Fruit fly (Drosophila melanogaster) whole organism, embryonic: Measurements from ENCODE around the gene Ppn.

Experiments used
- Abd-B ChIP-seq: fragments of 200-800 bp; sonication (Bioruptor generic); optimal IDR thresholded peaks from 2 replicates; lab custom pipeline; 2018; ENCODE audit warnings: missing biosample characterization, mild to moderate bottlenecking, missing genetic modification characterization, moderate library complexity
- Antp ChIP-seq: fragments of 200-800 bp; sonication (Bioruptor generic); optimal IDR thresholded peaks from 3 replicates; lab custom pipeline; 2016; ENCODE audit warnings: missing biosample characterization, missing genetic modification characterization
- B-H1 ChIP-seq: fragments of 200-800 bp; sonication (Bioruptor generic); IDR thresholded peaks from 3 replicates; pipeline ENCODE4 v1.3.6; 2022; ENCODE audit warnings: missing biosample characterization, missing genetic modification characterization
- Bteb2 ChIP-seq: fragments of 200-800 bp; sonication (Bioruptor generic); optimal IDR thresholded peaks from 2 replicates; lab custom pipeline; 2016; ENCODE audit warnings: missing biosample characterization, missing genetic modification characterization
- C15 ChIP-seq: fragments of 200-800 bp; sonication (Bioruptor generic); IDR thresholded peaks from 3 replicates; pipeline ENCODE4 v1.3.6; 2022; ENCODE audit warnings: missing biosample characterization, missing genetic modification characterization
- CG10979 ChIP-seq: fragments of 200-800 bp; sonication (Bioruptor generic); optimal IDR thresholded peaks from 2 replicates; lab custom pipeline; 2018; ENCODE audit warnings: missing biosample characterization, mild to moderate bottlenecking, missing genetic modification characterization, moderate library complexity
- CG11085 ChIP-seq: fragments of 200-800 bp; sonication (Bioruptor generic); IDR thresholded peaks from 2 replicates; pipeline ENCODE4 v1.3.6; 2022; ENCODE audit warnings: missing biosample characterization, missing genetic modification characterization
- CG12155 ChIP-seq: fragments of 200-800 bp; sonication (Bioruptor generic); optimal IDR thresholded peaks from 3 replicates; lab custom pipeline; 2016; ENCODE audit warnings: missing biosample characterization, missing genetic modification characterization
- CG12744 ChIP-seq: fragments of 200-800 bp; sonication (Bioruptor generic); optimal IDR thresholded peaks from 2 replicates; lab custom pipeline; 2016; ENCODE audit warnings: missing biosample characterization, missing genetic modification characterization
- CG13775 ChIP-seq: fragments of 200-800 bp; sonication (Bioruptor generic); optimal IDR thresholded peaks from 3 replicates; lab custom pipeline; 2017; ENCODE audit warnings: missing biosample characterization, mild to moderate bottlenecking, missing genetic modification characterization
- CG15514 ChIP-seq: fragments of 200-800 bp; sonication (Bioruptor generic); optimal IDR thresholded peaks from 3 replicates; lab custom pipeline; 2017; ENCODE audit warnings: missing biosample characterization, missing genetic modification characterization, mild to moderate bottlenecking, moderate library complexity, missing genetic modification reagents
- CG17568 ChIP-seq: fragments of 200-800 bp; sonication (Bioruptor generic); optimal IDR thresholded peaks from 2 replicates; lab custom pipeline; 2018; ENCODE audit warnings: missing biosample characterization, mild to moderate bottlenecking, missing genetic modification characterization, moderate library complexity
- CG2116 ChIP-seq: fragments of 200-800 bp; sonication (Bioruptor generic); optimal IDR thresholded peaks from 3 replicates; lab custom pipeline; 2018; ENCODE audit warnings: missing biosample characterization, mild to moderate bottlenecking, missing genetic modification characterization
- CG2199 ChIP-seq: fragments of 200-800 bp; sonication (Bioruptor generic); IDR thresholded peaks from 3 replicates; pipeline ENCODE4 v1.3.6; 2022; ENCODE audit warnings: missing biosample characterization, missing genetic modification characterization
- CG2875 ChIP-seq: fragments of 200-800 bp; sonication (Bioruptor generic); optimal IDR thresholded peaks from 2 replicates; lab custom pipeline; 2017; ENCODE audit warnings: missing biosample characterization, mild to moderate bottlenecking, missing genetic modification characterization, missing genetic modification reagents
- CG2889 ChIP-seq: fragments of 200-800 bp; sonication (Bioruptor generic); IDR thresholded peaks from 3 replicates; pipeline ENCODE4 v1.3.6; 2022; ENCODE audit warnings: missing biosample characterization, missing genetic modification characterization
- CG31441 ChIP-seq: fragments of 200-800 bp; sonication (Bioruptor generic); IDR thresholded peaks from 2 replicates; pipeline ENCODE4 v1.3.6; 2022; ENCODE audit warnings: missing biosample characterization, missing genetic modification characterization
- CG32767 ChIP-seq: fragments of 200-800 bp; sonication (Bioruptor generic); IDR thresholded peaks from 2 replicates; pipeline ENCODE4 v1.3.6; 2022; ENCODE audit warnings: missing biosample characterization, missing genetic modification characterization
- CG6175 ChIP-seq: fragments of 200-800 bp; sonication (Bioruptor generic); IDR thresholded peaks from 3 replicates; pipeline ENCODE4 v1.3.6; 2022; ENCODE audit warnings: missing biosample characterization, missing genetic modification characterization
- CG6689 ChIP-seq: fragments of 200-800 bp; sonication (Bioruptor generic); IDR thresholded peaks from 2 replicates; pipeline ENCODE4 v1.3.6; 2022; ENCODE audit warnings: missing biosample characterization, missing genetic modification characterization
- CG6854 ChIP-seq: fragments of 200-800 bp; sonication (Bioruptor generic); optimal IDR thresholded peaks from 3 replicates; lab custom pipeline; 2017; ENCODE audit warnings: missing biosample characterization, mild to moderate bottlenecking, missing genetic modification characterization
- CG7372 ChIP-seq: fragments of 200-800 bp; sonication (Bioruptor generic); IDR thresholded peaks from 2 replicates; pipeline ENCODE4 v1.3.6; 2022; ENCODE audit warnings: missing biosample characterization, missing genetic modification characterization
- CG7963 ChIP-seq: fragments of 200-800 bp; sonication (Bioruptor generic); IDR thresholded peaks from 3 replicates; pipeline ENCODE4 v1.3.6; 2022; ENCODE audit warnings: missing biosample characterization, missing genetic modification characterization; ENCODE audit not compliant: partially characterized antibody
- CG8924 ChIP-seq: fragments of 200-800 bp; optimal IDR thresholded peaks from 3 replicates; lab custom pipeline; 2019; ENCODE audit warnings: missing biosample characterization, mild to moderate bottlenecking, missing genetic modification characterization, moderate library complexity
- Dip3 ChIP-seq: fragments of 200-800 bp; sonication (Bioruptor generic); optimal IDR thresholded peaks from 3 replicates; lab custom pipeline; 2016; ENCODE audit warnings: missing biosample characterization, missing genetic modification characterization
- Dref ChIP-seq: fragments of 200-800 bp; sonication (Bioruptor generic); IDR thresholded peaks from 2 replicates; pipeline ENCODE4 v1.3.6; 2022; ENCODE audit warnings: missing biosample characterization, missing genetic modification characterization
- Hr3 ChIP-seq: fragments of 200-800 bp; sonication (Bioruptor generic); optimal IDR thresholded peaks from 3 replicates; lab custom pipeline; 2016; ENCODE audit warnings: missing biosample characterization, missing genetic modification characterization
- Hr39 ChIP-seq: fragments of >200 bp; optimal IDR thresholded peaks from 2 replicates; lab custom pipeline; 2017
- Mes4 ChIP-seq: fragments of 200-800 bp; sonication (Bioruptor generic); optimal IDR thresholded peaks from 2 replicates; lab custom pipeline; 2016; ENCODE audit warnings: missing biosample characterization, missing genetic modification characterization
- Ptx1 ChIP-seq: fragments of 200-800 bp; sonication (Bioruptor generic); IDR thresholded peaks from 2 replicates; pipeline ENCODE4 v1.3.6; 2022; ENCODE audit warnings: missing biosample characterization, missing genetic modification characterization
- Sry-β ChIP-seq: fragments of 200-800 bp; sonication (Bioruptor generic); optimal IDR thresholded peaks from 2 replicates; lab custom pipeline; 2018; ENCODE audit warnings: missing biosample characterization, mild to moderate bottlenecking, missing genetic modification characterization, moderate library complexity
- abd-A ChIP-seq: fragments of 200-800 bp; sonication (Bioruptor generic); optimal IDR thresholded peaks from 3 replicates; lab custom pipeline; 2019; ENCODE audit warnings: missing biosample characterization, mild to moderate bottlenecking, missing genetic modification characterization, moderate library complexity
- ac ChIP-seq: fragments of 200-800 bp; sonication (Bioruptor generic); optimal IDR thresholded peaks from 3 replicates; lab custom pipeline; 2017; ENCODE audit warnings: missing biosample characterization, mild to moderate bottlenecking, missing genetic modification characterization
- ap ChIP-seq: fragments of 200-800 bp; sonication (Bioruptor generic); IDR thresholded peaks from 2 replicates; pipeline ENCODE4 v1.3.6; 2022; ENCODE audit warnings: missing biosample characterization, missing genetic modification characterization
- chif ChIP-seq, 2 experiments: fragments of 200-800 bp; sonication (Bioruptor generic); optimal IDR thresholded peaks; 3 replicates each; lab custom pipeline; 2016; ENCODE audit warnings: missing biosample characterization in 2 of 2, missing genetic modification characterization in 2 of 2
- corto ChIP-seq: fragments of 200-800 bp; sonication (Bioruptor generic); optimal IDR thresholded peaks from 2 replicates; lab custom pipeline; 2016; ENCODE audit warnings: missing biosample characterization, mild to moderate bottlenecking, missing genetic modification characterization, moderate library complexity
- crc ChIP-seq: fragments of 200-800 bp; sonication (Bioruptor generic); optimal IDR thresholded peaks from 2 replicates; lab custom pipeline; 2016; ENCODE audit warnings: missing biosample characterization, missing genetic modification characterization
- cwo ChIP-seq: fragments of 200-800 bp; sonication (Bioruptor generic); optimal IDR thresholded peaks from 3 replicates; lab custom pipeline; 2017; ENCODE audit warnings: missing biosample characterization, missing genetic modification characterization, mild to moderate bottlenecking, moderate library complexity, missing genetic modification reagents
- dan ChIP-seq: fragments of 200-800 bp; sonication (Bioruptor generic); IDR thresholded peaks from 2 replicates; pipeline ENCODE4 v1.3.6; 2022; ENCODE audit warnings: missing biosample characterization, missing genetic modification characterization
- dati ChIP-seq: fragments of 200-800 bp; sonication (Bioruptor generic); IDR thresholded peaks from 2 replicates; pipeline ENCODE4 v1.3.6; 2022; ENCODE audit warnings: missing biosample characterization, missing genetic modification characterization
- fd3F ChIP-seq: fragments of 200-800 bp; sonication (Bioruptor generic); optimal IDR thresholded peaks from 2 replicates; lab custom pipeline; 2018; ENCODE audit warnings: missing biosample characterization, mild to moderate bottlenecking, missing genetic modification characterization, moderate library complexity
- ken ChIP-seq: fragments of 200-800 bp; sonication (Bioruptor generic); IDR thresholded peaks from 3 replicates; pipeline ENCODE4 v1.3.6; 2022; ENCODE audit warnings: missing biosample characterization, missing genetic modification characterization
- klu ChIP-seq: fragments of 200-800 bp; sonication (Bioruptor generic); IDR thresholded peaks from 2 replicates; pipeline ENCODE4 v1.3.6; 2022; ENCODE audit warnings: missing biosample characterization, missing genetic modification characterization
- lab ChIP-seq: fragments of 200-800 bp; sonication (Bioruptor generic); optimal IDR thresholded peaks from 3 replicates; lab custom pipeline; 2017; ENCODE audit warnings: missing biosample characterization, missing genetic modification characterization, mild to moderate bottlenecking, moderate library complexity, missing genetic modification reagents
- mld ChIP-seq: fragments of 200-800 bp; sonication (Bioruptor generic); IDR thresholded peaks from 3 replicates; pipeline ENCODE4 v1.3.6; 2022; ENCODE audit warnings: missing biosample characterization, missing genetic modification characterization; ENCODE audit not compliant: partially characterized antibody
- nom ChIP-seq: fragments of 200-800 bp; sonication (Bioruptor generic); optimal IDR thresholded peaks from 2 replicates; lab custom pipeline; 2017; ENCODE audit warnings: missing biosample characterization, missing genetic modification characterization, mild to moderate bottlenecking, moderate library complexity, missing genetic modification reagents
- otp ChIP-seq: fragments of 200-800 bp; sonication (Bioruptor generic); IDR thresholded peaks from 3 replicates; pipeline ENCODE4, ENCODE4 v1.3.6; 2022; ENCODE audit warnings: missing biosample characterization, missing genetic modification characterization
- phol ChIP-seq: fragments of 200-800 bp; sonication (Bioruptor generic); optimal IDR thresholded peaks from 3 replicates; lab custom pipeline; 2018; ENCODE audit warnings: missing biosample characterization, mild to moderate bottlenecking, missing genetic modification characterization, moderate library complexity
- pnt ChIP-seq: fragments of 200-800 bp; sonication (Bioruptor generic); optimal IDR thresholded peaks from 3 replicates; lab custom pipeline; 2016; ENCODE audit warnings: missing biosample characterization, missing genetic modification characterization
- pum ChIP-seq: fragments of 200-800 bp; sonication (Bioruptor generic); optimal IDR thresholded peaks from 2 replicates; lab custom pipeline; 2016; ENCODE audit warnings: missing biosample characterization, missing genetic modification characterization
- trem ChIP-seq: fragments of 200-800 bp; optimal IDR thresholded peaks from 3 replicates; lab custom pipeline; 2019; ENCODE audit warnings: missing biosample characterization, mild to moderate bottlenecking, missing genetic modification characterization, moderate library complexity
- vvl ChIP-seq: fragments of 200-800 bp; sonication (Bioruptor generic); IDR thresholded peaks from 2 replicates; pipeline ENCODE4 v1.3.6; 2022; ENCODE audit warnings: missing biosample characterization, missing genetic modification characterization

Ppn gene

dm6 chr3R:28556385-28556784 is 16.3 kb upstream of the Ppn start (continued):
- TF ChIP-seq crc (GFP tag; lab: Kevin White, UChicago) = no peak
- TF ChIP-seq dan = no peak
- TF ChIP-seq CG31441 = no peak
- TF ChIP-seq Sry-β (GFP tag; lab: Kevin White, UChicago) = no peak
- TF ChIP-seq CG7372 (GFP tag; lab: Robert Waterston, UW) = no peak
- TF ChIP-seq abd-A (tag; lab: Kevin White, UChicago) = no peak
- no peak for TF ChIP-seq ap
- peak; percentile 24 for TF ChIP-seq cwo (GFP tag; lab: Kevin White, UChicago)
- TF ChIP-seq ac (GFP tag; lab: Kevin White, UChicago) = no peak
- peak; percentile 37; the same call in 1 of the 2 replicates for TF ChIP-seq CG6689 (GFP tag; lab: Robert Waterston, UW)
- no peak for TF ChIP-seq Dref (GFP tag; lab: Robert Waterston, UW)
- TF ChIP-seq fd3F = peak; percentile 44
- TF ChIP-seq Mes4 (GFP tag; lab: Kevin White, UChicago) = no peak
- TF ChIP-seq vvl (GFP tag; lab: Robert Waterston, UW) = no peak
- TF ChIP-seq CG6854 (GFP tag; lab: Kevin White, UChicago) = peak; percentile 17
- TF ChIP-seq Dip3 (GFP tag; lab: Kevin White, UChicago) = no peak
- no peak for TF ChIP-seq CG32767
- peak; percentile 53 for TF ChIP-seq CG15514 (GFP tag; lab: Kevin White, UChicago)
- peak; percentile 28 for TF ChIP-seq CG12744 (GFP tag; lab: Kevin White, UChicago)
- TF ChIP-seq CG8924 = no peak
- TF ChIP-seq CG10979 (tag; lab: Kevin White, UChicago) = no peak
- no peak for TF ChIP-seq Antp
- TF ChIP-seq Abd-B (GFP tag; lab: Kevin White, UChicago) = no peak
- no peak for TF ChIP-seq mld
- no peak for TF ChIP-seq phol
- no peak for TF ChIP-seq corto (GFP tag; lab: Kevin White, UChicago)
- TF ChIP-seq ken (GFP tag; lab: Robert Waterston, UW) = 0 out of 3 replicates have a peak, but pooled peaks have one; percentile 34
- TF ChIP-seq CG2889 (GFP tag; lab: Robert Waterston, UW) = no peak
- TF ChIP-seq pnt (GFP tag; lab: Kevin White, UChicago) = no peak
- TF ChIP-seq chif (GFP tag; optimal IDR thresholded peaks at IDR 0.05; lab: Kevin White, UChicago) = peak in 1 of 2 experiments; percentile 42
- no peak for TF ChIP-seq pum
- TF ChIP-seq CG7963 (GFP tag; lab: Robert Waterston, UW) = no peak
- TF ChIP-seq CG2199 (GFP tag; lab: Robert Waterston, UW) = no peak
- no peak for TF ChIP-seq trem (tag; lab: Kevin White, UChicago)
- no peak for TF ChIP-seq CG11085 (GFP tag; lab: Robert Waterston, UW)
- TF ChIP-seq CG2875 (GFP tag; lab: Kevin White, UChicago) = peak; percentile 49
- TF ChIP-seq lab (GFP tag; lab: Kevin White, UChicago) = peak; percentile 77
- no peak for TF ChIP-seq klu (GFP tag; lab: Robert Waterston, UW)
- peak; percentile 5 for TF ChIP-seq CG2116 (GFP tag; lab: Kevin White, UChicago)
- no peak for TF ChIP-seq nom (GFP tag; lab: Kevin White, UChicago)
- TF ChIP-seq CG17568 (GFP tag; lab: Kevin White, UChicago) = peak; percentile 26
- TF ChIP-seq otp (GFP tag; lab: Robert Waterston, UW) = peak; percentile 44; the same call in 1 of the 3 replicates
- TF ChIP-seq Hr39 (lab: Kevin White, UChicago) = no peak
- no peak for TF ChIP-seq Ptx1 (GFP tag; lab: Robert Waterston, UW)
- no peak for TF ChIP-seq CG12155 (GFP tag; lab: Kevin White, UChicago)
- TF ChIP-seq CG13775 (GFP tag; lab: Kevin White, UChicago) = no peak
- TF ChIP-seq C15 (GFP tag; lab: Robert Waterston, UW) = no peak
- no peak for TF ChIP-seq Hr3
- TF ChIP-seq Bteb2 = no peak
- no peak for TF ChIP-seq dati (GFP tag; lab: Robert Waterston, UW)
- TF ChIP-seq CG6175 = no peak
- no peak; the same call in 2 of the 3 replicates for TF ChIP-seq B-H1 (GFP tag; lab: Robert Waterston, UW)
